Worm (Caenorhabditis elegans) whole organism, L3 larva: ENCODE data around the gene F57B9.1.
A peak's percentile ranks its signal among the peaks of the same experiment; 100 is the strongest.

Experiments
- elt-1 ChIP-seq: fragments of 150-350 bp; optimal IDR thresholded peaks from 2 replicates; lab custom pipeline; 2014; ENCODE audit warnings: missing biosample characterization, missing genetic modification characterization
- elt-2 ChIP-seq: sonication (generic microtip); optimal IDR thresholded peaks from 2 replicates; lab custom pipeline; 2016; ENCODE audit warnings: missing genetic modification reagents, mild to moderate bottlenecking, missing genetic modification characterization, missing compliant biosample characterization
- nfya-1 ChIP-seq: sonication (generic microtip); optimal IDR thresholded peaks from 2 replicates; lab custom pipeline; 2017; ENCODE audit warnings: missing genetic modification characterization, mild to moderate bottlenecking, missing compliant biosample characterization, antibody characterized with exemption, moderate library complexity; ENCODE audit not compliant: insufficient read depth
- nhr-76 ChIP-seq: fragments of 150-350 bp; sonication (generic microtip); optimal IDR thresholded peaks from 5 replicates; lab custom pipeline; 2014; ENCODE audit warnings: missing biosample characterization, missing genetic modification characterization
- pha-4 ChIP-seq: fragments of 150-350 bp; optimal IDR thresholded peaks from 2 replicates; lab custom pipeline; 2014; ENCODE audit warnings: missing biosample characterization, missing genetic modification reagents, missing genetic modification characterization
- unc-62 ChIP-seq: fragments of 150-350 bp; sonication (generic microtip); optimal IDR thresholded peaks from 4 replicates; lab custom pipeline; 2014; ENCODE audit warnings: missing biosample characterization, missing genetic modification reagents, missing genetic modification characterization

DNA sequence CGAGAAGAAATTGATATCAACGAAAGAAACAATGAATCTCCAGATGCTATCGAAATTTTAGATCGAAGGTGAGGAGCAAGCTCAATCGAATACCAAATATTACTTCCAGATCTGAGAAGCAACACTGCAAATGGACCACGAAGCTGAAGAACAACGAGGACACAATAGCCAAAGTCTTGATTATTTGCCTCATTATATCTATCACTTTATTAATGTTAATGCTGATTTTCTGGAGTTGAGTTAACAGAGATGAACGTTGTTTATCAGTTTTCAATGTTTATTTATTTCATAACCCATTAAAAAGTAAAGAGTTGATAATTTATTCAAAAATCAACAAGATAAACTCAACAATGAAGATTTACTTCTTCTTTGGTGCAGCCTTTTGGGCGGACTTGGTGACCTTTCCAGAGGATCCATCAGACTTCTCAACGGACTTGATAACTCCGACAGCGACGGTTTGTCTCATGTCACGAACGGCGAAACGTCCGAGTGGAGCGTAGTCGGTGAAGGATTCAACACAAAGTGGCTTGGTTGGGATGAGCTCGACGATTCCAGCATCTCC is 8.0 kb downstream of the F57B9.1 start:
- TF ChIP-seq nhr-76 (tag; lab: Kevin White, UChicago), result no peak
- peak; percentile 9 for TF ChIP-seq elt-2 (tag; lab: Kevin White, UChicago)
- TF ChIP-seq elt-1 (tag; lab: Kevin White, UChicago), result no peak
- TF ChIP-seq unc-62 (GFP tag; lab: Kevin White, UChicago), result no peak
- no peak for TF ChIP-seq pha-4
- TF ChIP-seq nfya-1 (tag; lab: Kevin White, UChicago), result no peak
